Worm (Caenorhabditis elegans) whole organism, young adult: Measurements from ENCODE around the gene T04F8.8.
"Not testable (repeated sequence)": the region's sequence is repeated elsewhere in the genome, so short reads cannot be mapped to it uniquely, and the experiment has no call there.

ENCODE experiments used
- B0035.1 ChIP-seq: sonication (generic microtip); optimal IDR thresholded peaks from 2 replicates; lab custom pipeline; 2016; ENCODE audit warnings: missing genetic modification characterization, mild to moderate bottlenecking, missing compliant biosample characterization, missing genotype, missing genetic modification reagents
- B0261.1 ChIP-seq: sonication (generic microtip); optimal IDR thresholded peaks from 2 replicates; lab custom pipeline; 2016; ENCODE audit warnings: mild to moderate bottlenecking, missing genetic modification characterization, moderate library complexity, missing compliant biosample characterization
- D2030.7 ChIP-seq: fragments of 200-800 bp; sonication (Bioruptor generic); IDR thresholded peaks from 2 replicates; pipeline ENCODE4 v1.3.6; 2022; ENCODE audit warnings: missing genetic modification reagents, missing genetic modification characterization, missing compliant biosample characterization
- F10E7.11 ChIP-seq: sonication (generic microtip); optimal IDR thresholded peaks from 2 replicates; lab custom pipeline; 2017; ENCODE audit warnings: mild to moderate bottlenecking, missing genetic modification characterization, moderate library complexity, missing compliant biosample characterization
- F52B5.7 ChIP-seq: sonication (generic microtip); optimal IDR thresholded peaks from 2 replicates; lab custom pipeline; 2016; ENCODE audit warnings: mild to moderate bottlenecking, missing genetic modification characterization, missing compliant biosample characterization
- K11D2.4 ChIP-seq: fragments of 200-800 bp; sonication (Bioruptor generic); IDR thresholded peaks from 2 replicates; pipeline ENCODE4 v1.3.6; 2022; ENCODE audit warnings: missing genetic modification reagents, missing genetic modification characterization, missing compliant biosample characterization
- Y56A3A.18 ChIP-seq: fragments of 200-800 bp; sonication (Bioruptor generic); IDR thresholded peaks from 2 replicates; pipeline ENCODE4 v1.3.6; 2022; ENCODE audit warnings: missing genetic modification reagents, missing genetic modification characterization, missing compliant biosample characterization
- ZK185.1 ChIP-seq: sonication (generic microtip); optimal IDR thresholded peaks from 2 replicates; lab custom pipeline; 2016; ENCODE audit warnings: mild to moderate bottlenecking, missing genetic modification characterization, missing compliant biosample characterization; ENCODE audit not compliant: poor library complexity, severe bottlenecking
- akir-1 ChIP-seq: fragments of 200-800 bp; sonication (Bioruptor generic); optimal IDR thresholded peaks from 2 replicates; lab custom pipeline; 2018; ENCODE audit warnings: mild to moderate bottlenecking, missing genetic modification characterization, moderate library complexity, missing compliant biosample characterization
- atf-7 ChIP-seq: sonication (generic microtip); optimal IDR thresholded peaks from 2 replicates; lab custom pipeline; 2017; ENCODE audit warnings: mild to moderate bottlenecking, missing genetic modification characterization, missing compliant biosample characterization
- athp-1 ChIP-seq: sonication (generic microtip); optimal IDR thresholded peaks from 2 replicates; lab custom pipeline; 2017; ENCODE audit warnings: mild to moderate bottlenecking, missing genetic modification characterization, missing compliant biosample characterization
- attf-3 ChIP-seq: fragments of 200-800 bp; sonication (Bioruptor generic); conservative IDR thresholded peaks from 2 replicates; pipeline ENCODE4 v1.3.6; 2022; ENCODE audit warnings: missing genetic modification reagents, missing genetic modification characterization, missing compliant biosample characterization
- cebp-1 ChIP-seq, 2 experiments: fragments of 200-800 bp in 1 of 2; sonication (Bioruptor generic) in 1 of 2; sonication (generic microtip) in 1 of 2; IDR thresholded peaks in 1 of 2; optimal IDR thresholded peaks in 1 of 2; 2 replicates each; pipeline versions ENCODE4 v1.3.6 to Lab custom; 2017 to 2022; ENCODE audit warnings: missing compliant biosample characterization in 2 of 2, missing genetic modification characterization in 2 of 2, mild to moderate bottlenecking in 1 of 2, missing genetic modification reagents in 1 of 2, moderate library complexity in 1 of 2
- ceh-40 ChIP-seq: fragments of 200-800 bp; sonication (Bioruptor generic); IDR thresholded peaks from 2 replicates; pipeline ENCODE4 v1.3.6; 2022; ENCODE audit warnings: missing genetic modification characterization, missing compliant biosample characterization
- die-1 ChIP-seq: sonication (generic microtip); optimal IDR thresholded peaks from 2 replicates; lab custom pipeline; 2016; ENCODE audit warnings: missing genotype, mild to moderate bottlenecking, missing genetic modification characterization, missing compliant biosample characterization
- dox-1 ChIP-seq: fragments of 200-800 bp; sonication (Bioruptor generic); IDR thresholded peaks from 2 replicates; pipeline ENCODE4 v1.3.6; 2022; ENCODE audit warnings: missing genetic modification reagents, missing genetic modification characterization, missing compliant biosample characterization
- dpl-1 ChIP-seq: fragments of 150-350 bp; optimal IDR thresholded peaks from 2 replicates; lab custom pipeline; 2014; ENCODE audit warnings: missing biosample characterization, missing genetic modification reagents, missing genetic modification characterization
- egl-18 ChIP-seq: fragments of 200-800 bp; sonication (Bioruptor generic); IDR thresholded peaks from 2 replicates; pipeline ENCODE4 v1.3.6; 2022; ENCODE audit warnings: missing genetic modification reagents, missing genetic modification characterization, missing compliant biosample characterization
- egrh-3 ChIP-seq: fragments of 200-800 bp; sonication (Bioruptor generic); IDR thresholded peaks from 2 replicates; pipeline ENCODE4 v1.3.6; 2022; ENCODE audit warnings: missing genetic modification reagents, missing genetic modification characterization, missing compliant biosample characterization
- him-1 ChIP-seq: sonication (generic microtip); optimal IDR thresholded peaks from 2 replicates; lab custom pipeline; 2016; ENCODE audit warnings: missing genotype, missing genetic modification reagents, missing genetic modification characterization, missing compliant biosample characterization
- hmg-1.2 ChIP-seq: fragments of 200-800 bp; sonication (Bioruptor generic); IDR thresholded peaks from 2 replicates; pipeline ENCODE4 v1.3.6; 2022; ENCODE audit warnings: missing genetic modification reagents, missing genetic modification characterization, missing compliant biosample characterization
- hrde-1 ChIP-seq: sonication (generic microtip); optimal IDR thresholded peaks from 2 replicates; lab custom pipeline; 2016; ENCODE audit warnings: missing genetic modification characterization, mild to moderate bottlenecking, missing compliant biosample characterization, moderate library complexity, missing genotype, missing genetic modification reagents, borderline replicate concordance
- lin-26 ChIP-seq: fragments of 200-800 bp; sonication (Bioruptor generic); IDR thresholded peaks from 2 replicates; pipeline ENCODE4 v1.3.6; 2022; ENCODE audit warnings: missing genetic modification reagents, missing genetic modification characterization, missing compliant biosample characterization
- lin-35 ChIP-seq, 3 experiments: fragments of 150-350 bp in 2 of 3; sonication (generic microtip) in 1 of 3; optimal IDR thresholded peaks; 2 replicates each; lab custom pipeline; 2014 to 2018; ENCODE audit warnings: missing biosample characterization in 3 of 3, missing genetic modification characterization in 3 of 3, missing genetic modification reagents in 3 of 3
- lin-40 ChIP-seq: sonication (generic microtip); optimal IDR thresholded peaks from 2 replicates; lab custom pipeline; 2016; ENCODE audit warnings: missing genetic modification characterization, mild to moderate bottlenecking, missing compliant biosample characterization, missing genotype, missing genetic modification reagents
- lin-54 ChIP-seq: fragments of 200-800 bp; sonication (Bioruptor generic); optimal IDR thresholded peaks from 2 replicates; lab custom pipeline; 2018; ENCODE audit warnings: mild to moderate bottlenecking, missing genetic modification characterization, missing compliant biosample characterization
- lsy-27 ChIP-seq: sonication (generic microtip); optimal IDR thresholded peaks from 2 replicates; lab custom pipeline; 2017; ENCODE audit warnings: missing genetic modification characterization, mild to moderate bottlenecking, missing compliant biosample characterization, antibody characterized with exemption, missing genotype, borderline replicate concordance; ENCODE audit not compliant: insufficient read depth
- madf-3 ChIP-seq: fragments of 200-800 bp; sonication (Bioruptor generic); IDR thresholded peaks from 2 replicates; pipeline ENCODE4 v1.3.6; 2022; ENCODE audit warnings: missing genetic modification reagents, missing genetic modification characterization, missing compliant biosample characterization
- nfya-2 ChIP-seq: fragments of 200-800 bp; sonication (Bioruptor generic); IDR thresholded peaks from 2 replicates; pipeline ENCODE4 v1.3.6; 2022; ENCODE audit warnings: missing genetic modification reagents, missing genetic modification characterization, missing compliant biosample characterization
- nhr-80 ChIP-seq: sonication (generic microtip); optimal IDR thresholded peaks from 2 replicates; lab custom pipeline; 2016; ENCODE audit warnings: missing genetic modification characterization, missing compliant biosample characterization
- pbrm-1 ChIP-seq: fragments of 200-800 bp; sonication (Bioruptor generic); IDR thresholded peaks from 2 replicates; pipeline ENCODE4 v1.3.6; 2022; ENCODE audit warnings: missing genetic modification reagents, missing genetic modification characterization, missing compliant biosample characterization
- pha-4 ChIP-seq: fragments of 150-350 bp; sonication (generic microtip); optimal IDR thresholded peaks from 2 replicates; lab custom pipeline; 2014; ENCODE audit warnings: missing biosample characterization, missing genetic modification reagents, missing genetic modification characterization
- rec-8 ChIP-seq, 2 experiments: sonication (generic microtip); optimal IDR thresholded peaks; 2 replicates each; lab custom pipeline; 2016; ENCODE audit warnings: mild to moderate bottlenecking in 2 of 2, missing genetic modification characterization in 2 of 2, missing genetic modification reagents in 2 of 2, missing genotype in 2 of 2, missing biosample characterization in 1 of 2, missing compliant biosample characterization in 1 of 2, moderate library complexity in 1 of 2
- repo-1 ChIP-seq: sonication (generic microtip); optimal IDR thresholded peaks from 2 replicates; lab custom pipeline; 2017; ENCODE audit warnings: mild to moderate bottlenecking, missing genetic modification characterization, missing compliant biosample characterization
- rpc-1 ChIP-seq, 2 experiments: fragments of 150-350 bp in 1 of 2; sonication (generic microtip) in 1 of 2; optimal IDR thresholded peaks; 2 replicates each; lab custom pipeline; 2014 to 2018; ENCODE audit warnings: missing biosample characterization in 1 of 2, missing genetic modification characterization in 1 of 2, missing genetic modification reagents in 1 of 2, missing genotype in 1 of 2
- sdz-38 ChIP-seq: sonication (generic microtip); optimal IDR thresholded peaks from 2 replicates; lab custom pipeline; 2016; ENCODE audit warnings: missing genotype, missing genetic modification characterization, missing compliant biosample characterization
- snpc-1.3 ChIP-seq: sonication (generic microtip); optimal IDR thresholded peaks from 2 replicates; lab custom pipeline; 2017; ENCODE audit warnings: missing genetic modification characterization, mild to moderate bottlenecking, missing compliant biosample characterization, antibody characterized with exemption, moderate library complexity, missing genotype, missing genetic modification reagents; ENCODE audit not compliant: insufficient read depth
- snpc-4 ChIP-seq, 5 experiments: fragments of 150-350 bp in 1 of 5; sonication (generic microtip) in 4 of 5; optimal IDR thresholded peaks; 2 replicates each; lab custom pipeline; 2014 to 2018; ENCODE audit warnings: missing genetic modification characterization in 5 of 5, missing biosample characterization in 3 of 5, antibody characterized with exemption in 2 of 5, mild to moderate bottlenecking in 2 of 5, missing compliant biosample characterization in 2 of 5, missing genotype in 2 of 5, moderate library complexity in 2 of 5, missing genetic modification reagents in 1 of 5
- somi-1 ChIP-seq: fragments of 200-800 bp; sonication (Bioruptor generic); optimal IDR thresholded peaks from 2 replicates; lab custom pipeline; 2018; ENCODE audit warnings: mild to moderate bottlenecking, missing genetic modification characterization, missing compliant biosample characterization
- tlf-1 ChIP-seq: fragments of 200-800 bp; sonication (Bioruptor generic); optimal IDR thresholded peaks from 2 replicates; lab custom pipeline; 2018; ENCODE audit warnings: mild to moderate bottlenecking, missing genetic modification characterization, missing compliant biosample characterization
- unc-130 ChIP-seq: sonication (generic microtip); optimal IDR thresholded peaks from 2 replicates; lab custom pipeline; 2016; ENCODE audit warnings: missing genetic modification reagents, missing genetic modification characterization, missing compliant biosample characterization
- ztf-22 ChIP-seq: fragments of 200-800 bp; sonication (Bioruptor generic); optimal IDR thresholded peaks from 2 replicates; lab custom pipeline; 2018; ENCODE audit warnings: mild to moderate bottlenecking, missing genetic modification characterization, moderate library complexity, missing compliant biosample characterization
- ztf-25 ChIP-seq: fragments of 200-800 bp; sonication (Bioruptor generic); IDR thresholded peaks from 2 replicates; pipeline ENCODE4 v1.3.6; 2022; ENCODE audit warnings: missing genetic modification reagents, missing genetic modification characterization, missing compliant biosample characterization

T04F8.8 gene

DNA sequence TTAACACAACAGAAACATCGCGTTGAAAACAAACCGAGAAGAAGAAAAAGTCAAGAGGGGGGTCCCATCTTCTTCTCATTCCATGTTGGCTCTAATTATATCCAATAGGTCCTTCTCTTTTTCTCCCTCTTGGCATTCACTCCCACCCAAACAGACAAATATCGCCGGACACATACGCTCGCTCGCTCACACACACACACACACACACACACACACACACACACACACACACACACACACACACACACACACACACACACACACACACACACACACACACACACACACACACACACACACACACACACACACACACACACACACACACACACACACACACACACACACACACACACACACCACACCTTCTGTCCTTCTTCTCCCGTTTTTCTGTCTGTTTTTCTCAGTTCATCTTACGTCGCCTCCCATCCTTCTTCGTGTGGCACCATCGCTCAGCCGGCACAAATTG is 3.5 kb upstream of the T04F8.8 start, which contains the start of gene sto-4 (continued):
- peak; percentile 89 for TF ChIP-seq egrh-3 (GFP tag; lab: Robert Waterston, UW)
- peak; percentile 85; the same call in 1 of the 2 replicates for TF ChIP-seq dox-1
- peak; percentile 64 for TF ChIP-seq repo-1 (tag; lab: Kevin White, UChicago)
- peak; percentile 54 for TF ChIP-seq atf-7
- peak; percentile 90 for TF ChIP-seq somi-1
- TF ChIP-seq akir-1 (GFP tag; lab: Kevin White, UChicago) = peak; percentile 56
- TF ChIP-seq hmg-1.2 (GFP tag; lab: Robert Waterston, UW) = peak; percentile 71
- TF ChIP-seq tlf-1 (GFP tag; lab: Kevin White, UChicago) = peak; percentile 57
- TF ChIP-seq cebp-1 (GFP tag; IDR thresholded peaks at IDR 0.05; lab: Robert Waterston, UW) = not testable (repeated sequence)
- peak; percentile 86 for TF ChIP-seq cebp-1 (tag; optimal IDR thresholded peaks at IDR 0.05; lab: Kevin White, UChicago)

DNA sequence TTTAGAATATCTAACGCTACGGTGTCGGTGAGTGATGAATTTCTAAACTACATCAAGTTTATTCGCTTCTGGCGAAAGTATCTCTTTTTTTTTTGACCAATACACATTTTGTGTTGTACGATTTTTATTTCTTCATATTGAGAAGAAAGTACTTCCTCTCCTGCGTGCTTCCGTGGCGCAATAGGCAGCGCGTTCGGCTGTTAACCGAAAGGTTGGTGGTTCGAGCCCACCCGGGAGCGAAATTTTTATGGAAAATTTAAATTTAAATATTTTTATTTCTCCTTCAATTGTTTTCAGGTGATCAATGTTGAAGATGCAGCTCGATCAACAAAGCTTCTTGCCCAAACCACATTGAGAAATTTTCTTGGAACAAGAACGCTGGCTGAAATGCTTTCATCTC is 1.7 kb upstream of the T04F8.8 start:
- TF ChIP-seq madf-3 (GFP tag; lab: Robert Waterston, UW) = no peak
- TF ChIP-seq him-1 (tag; lab: Kevin White, UChicago) = peak; percentile 82
- peak; percentile 72 for TF ChIP-seq B0261.1 (tag; lab: Kevin White, UChicago)
- TF ChIP-seq B0035.1 (tag; lab: Kevin White, UChicago) = peak; percentile 23
- TF ChIP-seq ceh-40 (GFP tag; lab: Robert Waterston, UW) = 0 out of 2 replicates have a peak, but pooled peaks have one; percentile 24
- peak in 1 of 2 experiments; percentile 87 for TF ChIP-seq rec-8 (tag; optimal IDR thresholded peaks at IDR 0.05; lab: Kevin White, UChicago)
- TF ChIP-seq nfya-2 (GFP tag; lab: Robert Waterston, UW) = no peak
- TF ChIP-seq hrde-1 (tag; lab: Kevin White, UChicago) = peak; percentile 9
- TF ChIP-seq lin-26 = peak; percentile 94
- 0 out of 2 replicates have a peak, but pooled peaks have one; percentile 45 for TF ChIP-seq K11D2.4 (GFP tag; lab: Robert Waterston, UW)
- TF ChIP-seq lin-54 (GFP tag; lab: Kevin White, UChicago) = no peak
- peak; percentile 74 for TF ChIP-seq die-1
- TF ChIP-seq pbrm-1 (GFP tag; lab: Robert Waterston, UW) = peak; percentile 70
- peak; percentile 4 for TF ChIP-seq athp-1 (tag; lab: Kevin White, UChicago)
- TF ChIP-seq F10E7.11 (tag; lab: Kevin White, UChicago) = no peak
- no peak for TF ChIP-seq sdz-38
- peak; percentile 57; the same call in 1 of the 2 replicates for TF ChIP-seq dox-1
- no peak for TF ChIP-seq F52B5.7 (tag; lab: Kevin White, UChicago)
- peak; percentile 19 for TF ChIP-seq somi-1
- TF ChIP-seq attf-3 (GFP tag; lab: Robert Waterston, UW) = no peak
- no peak for TF ChIP-seq egl-18 (GFP tag; lab: Robert Waterston, UW)
- TF ChIP-seq ztf-25 (GFP tag; lab: Robert Waterston, UW) = 0 out of 2 replicates have a peak, but pooled peaks have one; percentile 58
- TF ChIP-seq snpc-4 (GFP tag; optimal IDR thresholded peaks at IDR 0.05; lab: Kevin White, UChicago) = peak; percentile 57
- TF ChIP-seq snpc-4 (tag; optimal IDR thresholded peaks at IDR 0.05; lab: Kevin White, UChicago) = peak in 2 of 4 experiments; percentile 27 to 59
- no peak for TF ChIP-seq lsy-27
- peak; percentile 49 for TF ChIP-seq snpc-1.3
- TF ChIP-seq dpl-1 (GFP tag; lab: Kevin White, UChicago) = no peak
- TF ChIP-seq lin-40 (tag; lab: Kevin White, UChicago) = peak; percentile 47
- no peak for TF ChIP-seq ztf-22
- TF ChIP-seq pha-4 (tag; lab: Kevin White, UChicago) = no peak
- peak; percentile 28 for TF ChIP-seq nhr-80 (tag; lab: Kevin White, UChicago)
- peak; percentile 85 for TF ChIP-seq rpc-1 (optimal IDR thresholded peaks at IDR 0.05; lab: Kevin White, UChicago)
- TF ChIP-seq rpc-1 (tag; optimal IDR thresholded peaks at IDR 0.05; lab: Kevin White, UChicago) = peak; percentile 92
- TF ChIP-seq unc-130 (GFP tag; lab: Kevin White, UChicago) = peak; percentile 11
- TF ChIP-seq Y56A3A.18 = peak; percentile 63; the same call in 1 of the 2 replicates
- peak; percentile 75 for TF ChIP-seq ZK185.1
- TF ChIP-seq D2030.7 = peak; percentile 60; the same call in 1 of the 2 replicates
- TF ChIP-seq lin-35 (GFP tag; optimal IDR thresholded peaks at IDR 0.05; lab: Kevin White, UChicago) = peak in 1 of 3 experiments; percentile 53
